Fruit fly (Drosophila melanogaster) whole organism, embryonic: ENCODE data around the gene Ocrl.

Experiments used
- CG10366 ChIP-seq: fragments of 200-800 bp; sonication (Bioruptor generic); IDR thresholded peaks from 2 replicates; pipeline ENCODE4 v1.3.6; 2022; ENCODE audit warnings: missing biosample characterization, missing genetic modification characterization
- CG10979 ChIP-seq: fragments of 200-800 bp; sonication (Bioruptor generic); optimal IDR thresholded peaks from 2 replicates; lab custom pipeline; 2018; ENCODE audit warnings: missing biosample characterization, mild to moderate bottlenecking, missing genetic modification characterization, moderate library complexity
- CG12299 ChIP-seq: fragments of 200-800 bp; sonication (Bioruptor generic); optimal IDR thresholded peaks from 2 replicates; lab custom pipeline; 2018; ENCODE audit warnings: missing biosample characterization, mild to moderate bottlenecking, missing genetic modification characterization
- CG13123 ChIP-seq: fragments of 200-800 bp; sonication (Bioruptor generic); optimal IDR thresholded peaks from 2 replicates; lab custom pipeline; 2016; ENCODE audit warnings: missing biosample characterization, missing genetic modification characterization
- CG15601 ChIP-seq: fragments of 200-800 bp; sonication (Bioruptor generic); optimal IDR thresholded peaks from 3 replicates; lab custom pipeline; 2019; ENCODE audit warnings: missing biosample characterization, mild to moderate bottlenecking, missing genetic modification characterization, moderate library complexity
- CG17186 ChIP-seq: fragments of 200-800 bp; sonication (Bioruptor generic); optimal IDR thresholded peaks from 3 replicates; lab custom pipeline; 2017; ENCODE audit warnings: missing biosample characterization, missing genetic modification reagents, missing genetic modification characterization
- CG2129 ChIP-seq: fragments of 200-800 bp; sonication (Bioruptor generic); IDR thresholded peaks from 2 replicates; pipeline ENCODE4 v1.3.6; 2022; ENCODE audit warnings: missing biosample characterization, missing genetic modification characterization; ENCODE audit not compliant: partially characterized antibody
- CG2712 ChIP-seq: fragments of 200-800 bp; optimal IDR thresholded peaks from 3 replicates; lab custom pipeline; 2019; ENCODE audit warnings: missing biosample characterization, mild to moderate bottlenecking, missing genetic modification characterization, moderate library complexity
- CG30431 ChIP-seq: fragments of 200-800 bp; sonication (Bioruptor generic); optimal IDR thresholded peaks from 2 replicates; lab custom pipeline; 2017; ENCODE audit warnings: missing biosample characterization, missing genetic modification characterization
- CG4424 ChIP-seq: fragments of 200-800 bp; sonication (Bioruptor generic); optimal IDR thresholded peaks from 3 replicates; lab custom pipeline; 2016; ENCODE audit warnings: missing biosample characterization, missing genetic modification characterization
- CG5245 ChIP-seq: fragments of 200-800 bp; sonication (Bioruptor generic); optimal IDR thresholded peaks from 3 replicates; lab custom pipeline; 2016; ENCODE audit warnings: missing biosample characterization, missing genetic modification characterization
- CG6175 ChIP-seq: fragments of 200-800 bp; sonication (Bioruptor generic); IDR thresholded peaks from 3 replicates; pipeline ENCODE4 v1.3.6; 2022; ENCODE audit warnings: missing biosample characterization, missing genetic modification characterization
- CG7372 ChIP-seq: fragments of 200-800 bp; sonication (Bioruptor generic); IDR thresholded peaks from 2 replicates; pipeline ENCODE4 v1.3.6; 2022; ENCODE audit warnings: missing biosample characterization, missing genetic modification characterization
- CG8944 ChIP-seq: fragments of 200-800 bp; sonication (Bioruptor generic); optimal IDR thresholded peaks from 3 replicates; lab custom pipeline; 2016; ENCODE audit warnings: missing biosample characterization, missing genetic modification characterization
- CG9437 ChIP-seq: fragments of 200-800 bp; sonication (Bioruptor generic); optimal IDR thresholded peaks from 2 replicates; lab custom pipeline; 2018; ENCODE audit warnings: missing biosample characterization, mild to moderate bottlenecking, missing genetic modification characterization
- Dfd ChIP-seq, 2 experiments: fragments of >200 bp; optimal IDR thresholded peaks; 2 replicates each; lab custom pipeline; 2017; ENCODE audit warnings: missing biosample characterization in 2 of 2, missing genetic modification characterization in 2 of 2
- Doc3 ChIP-seq: fragments of 200-800 bp; sonication (Bioruptor generic); IDR thresholded peaks from 3 replicates; pipeline ENCODE4 v1.3.6; 2022; ENCODE audit warnings: missing biosample characterization, missing genetic modification characterization; ENCODE audit not compliant: partially characterized antibody
- H2.0 ChIP-seq: fragments of 200-800 bp; sonication (Bioruptor generic); IDR thresholded peaks from 2 replicates; pipeline ENCODE4 v1.3.6; 2022; ENCODE audit warnings: missing biosample characterization, missing genetic modification characterization
- Hey ChIP-seq: fragments of 200-800 bp; sonication (Bioruptor generic); optimal IDR thresholded peaks from 3 replicates; lab custom pipeline; 2018; ENCODE audit warnings: missing biosample characterization, mild to moderate bottlenecking, missing genetic modification characterization
- Lhr ChIP-seq: fragments of 200-800 bp; sonication (Bioruptor generic); optimal IDR thresholded peaks from 3 replicates; lab custom pipeline; 2017; ENCODE audit warnings: mild to moderate bottlenecking, missing biosample characterization, missing genetic modification reagents, missing genetic modification characterization
- Myb ChIP-seq: fragments of 200-800 bp; sonication (Bioruptor generic); optimal IDR thresholded peaks from 2 replicates; lab custom pipeline; 2016; ENCODE audit warnings: missing biosample characterization, missing genetic modification characterization
- NC2α ChIP-seq: fragments of 200-800 bp; sonication (Bioruptor generic); optimal IDR thresholded peaks from 2 replicates; lab custom pipeline; 2016; ENCODE audit warnings: missing biosample characterization, missing genetic modification characterization
- PHDP ChIP-seq: fragments of 200-800 bp; sonication (Bioruptor generic); optimal IDR thresholded peaks from 3 replicates; lab custom pipeline; 2018; ENCODE audit warnings: missing biosample characterization, mild to moderate bottlenecking, missing genetic modification characterization, moderate library complexity
- Taf1 ChIP-seq: fragments of 200-800 bp; sonication (Bioruptor generic); IDR thresholded peaks from 2 replicates; pipeline ENCODE4 v1.3.6; 2022; ENCODE audit warnings: missing biosample characterization, missing genetic modification characterization
- cg ChIP-seq: fragments of 200-800 bp; sonication (Bioruptor generic); optimal IDR thresholded peaks from 3 replicates; lab custom pipeline; 2019; ENCODE audit warnings: missing biosample characterization, mild to moderate bottlenecking, missing genetic modification characterization, moderate library complexity
- chinmo ChIP-seq: fragments of 200-800 bp; sonication (Bioruptor generic); IDR thresholded peaks from 4 replicates; pipeline ENCODE4 v1.3.6; 2022; ENCODE audit warnings: missing biosample characterization, missing genetic modification characterization; ENCODE audit not compliant: partially characterized antibody
- disco-r ChIP-seq: fragments of 200-800 bp; sonication (Bioruptor generic); optimal IDR thresholded peaks from 2 replicates; lab custom pipeline; 2016; ENCODE audit warnings: missing biosample characterization, missing genetic modification characterization
- dpn ChIP-seq, 2 experiments: fragments of 200-800 bp; sonication (Bioruptor generic); optimal IDR thresholded peaks; 3 replicates each; lab custom pipeline; 2016; ENCODE audit warnings: missing biosample characterization in 2 of 2, missing genetic modification characterization in 2 of 2
- fd3F ChIP-seq: fragments of 200-800 bp; sonication (Bioruptor generic); optimal IDR thresholded peaks from 2 replicates; lab custom pipeline; 2018; ENCODE audit warnings: missing biosample characterization, mild to moderate bottlenecking, missing genetic modification characterization, moderate library complexity
- gcm ChIP-seq: fragments of 200-800 bp; sonication (Bioruptor generic); optimal IDR thresholded peaks from 2 replicates; lab custom pipeline; 2019; ENCODE audit warnings: missing biosample characterization, mild to moderate bottlenecking, missing genetic modification characterization, moderate library complexity
- hbn ChIP-seq: fragments of 200-800 bp; sonication (Bioruptor generic); IDR thresholded peaks from 2 replicates; pipeline ENCODE4 v1.3.6; 2022; ENCODE audit warnings: missing biosample characterization, missing genetic modification characterization; ENCODE audit not compliant: partially characterized antibody
- kay ChIP-seq: fragments of 200-800 bp; sonication (Bioruptor generic); optimal IDR thresholded peaks from 2 replicates; lab custom pipeline; 2016; ENCODE audit warnings: missing biosample characterization, missing genetic modification characterization
- lov ChIP-seq, 2 experiments: fragments of 200-800 bp in 1 of 2; fragments of >200 bp in 1 of 2; sonication (Bioruptor generic) in 1 of 2; IDR thresholded peaks in 1 of 2; optimal IDR thresholded peaks in 1 of 2; 2 replicates in 1 of 2; 3 replicates in 1 of 2; pipeline versions ENCODE4 v1.3.6 to Lab custom; 2017 to 2022; ENCODE audit warnings: missing biosample characterization in 1 of 2, missing genetic modification characterization in 1 of 2
- mirr ChIP-seq: fragments of 200-800 bp; sonication (Bioruptor generic); optimal IDR thresholded peaks from 3 replicates; lab custom pipeline; 2018; ENCODE audit warnings: missing biosample characterization, mild to moderate bottlenecking, missing genetic modification characterization
- nerfin-1 ChIP-seq: fragments of 200-800 bp; sonication (Bioruptor generic); optimal IDR thresholded peaks from 3 replicates; lab custom pipeline; 2019; ENCODE audit warnings: missing biosample characterization, mild to moderate bottlenecking, missing genetic modification characterization, moderate library complexity
- pan ChIP-seq, 4 experiments: fragments of >200 bp in 3 of 4; fragments of 200-800 bp in 1 of 4; sonication (Bioruptor generic) in 1 of 4; optimal IDR thresholded peaks in 3 of 4; IDR thresholded peaks in 1 of 4; 2 replicates each; pipeline versions ENCODE4 v1.3.6 to Lab custom; 2017 to 2022; ENCODE audit warnings: missing biosample characterization in 2 of 4, missing genetic modification characterization in 2 of 4, mixed read lengths in 1 of 4
- peb ChIP-seq: fragments of 200-800 bp; sonication (Bioruptor generic); IDR thresholded peaks from 2 replicates; pipeline ENCODE4 v1.3.6; 2022; ENCODE audit warnings: missing biosample characterization, missing genetic modification characterization
- rib ChIP-seq: fragments of 200-800 bp; sonication (Bioruptor generic); IDR thresholded peaks from 2 replicates; pipeline ENCODE4 v1.3.6; 2022; ENCODE audit warnings: missing biosample characterization, missing genetic modification characterization
- schlank ChIP-seq: fragments of 200-800 bp; sonication (Bioruptor generic); optimal IDR thresholded peaks from 2 replicates; lab custom pipeline; 2018; ENCODE audit warnings: missing biosample characterization, mild to moderate bottlenecking, missing genetic modification characterization
- shn ChIP-seq: fragments of 200-800 bp; sonication (Bioruptor generic); optimal IDR thresholded peaks from 3 replicates; lab custom pipeline; 2016; ENCODE audit warnings: missing biosample characterization, missing genetic modification characterization
- tna ChIP-seq: fragments of 200-800 bp; sonication (Bioruptor generic); IDR thresholded peaks from 2 replicates; pipeline ENCODE4 v1.3.6; 2022; ENCODE audit warnings: missing biosample characterization, missing genetic modification characterization; ENCODE audit not compliant: partially characterized antibody
- ttk ChIP-seq: fragments of 200-800 bp; sonication (Bioruptor generic); IDR thresholded peaks from 2 replicates; pipeline ENCODE4 v2.1.2; 2022; ENCODE audit warnings: missing biosample characterization, missing genetic modification characterization
- unc-4 ChIP-seq: fragments of 200-800 bp; sonication (Bioruptor generic); IDR thresholded peaks from 2 replicates; pipeline ENCODE4 v1.3.6; 2022; ENCODE audit warnings: missing biosample characterization, missing genetic modification characterization; ENCODE audit not compliant: partially characterized antibody
- zen ChIP-seq: fragments of 200-800 bp; sonication (Bioruptor generic); optimal IDR thresholded peaks from 3 replicates; lab custom pipeline; 2018; ENCODE audit warnings: missing biosample characterization, mild to moderate bottlenecking, missing genetic modification characterization, moderate library complexity

Ocrl gene

DNA sequence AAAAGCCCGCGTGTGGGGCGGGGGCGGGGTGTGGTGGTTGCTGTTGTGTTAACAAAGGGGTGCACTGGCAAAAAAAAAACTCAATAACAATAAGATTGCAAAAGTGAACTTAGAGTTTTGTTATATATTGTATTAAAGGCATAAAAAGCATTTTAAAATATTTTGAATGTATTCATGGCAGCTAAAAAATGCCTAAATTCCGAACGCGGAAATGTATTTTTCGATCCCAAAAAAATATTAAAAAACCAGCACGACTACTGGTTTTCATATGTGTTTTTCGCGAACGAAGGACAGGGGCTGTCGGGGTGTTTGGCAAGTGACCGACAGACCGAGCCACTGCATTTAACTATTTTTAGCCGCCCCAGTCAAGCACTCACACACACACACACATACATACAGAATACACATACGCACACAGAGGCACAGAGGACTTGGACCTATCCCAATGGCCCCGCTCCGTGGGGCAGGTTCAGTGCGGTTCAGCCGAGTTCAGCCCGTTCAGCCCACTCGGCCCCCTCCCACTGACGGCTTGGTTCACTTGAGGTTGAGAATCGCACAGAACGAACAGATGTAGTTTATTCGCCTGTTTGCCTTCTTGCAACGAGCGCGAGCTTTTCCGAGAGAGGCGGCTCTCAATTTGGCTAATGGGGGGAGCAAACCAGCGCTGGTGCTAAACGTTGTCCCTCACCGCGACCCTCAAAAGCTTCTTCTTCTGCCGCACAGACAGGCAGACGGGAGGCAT is 44.2 kb downstream of the Ocrl start (continued):
- TF ChIP-seq cg (GFP tag; lab: Kevin White, UChicago) (peak; percentile 21), nerfin-1 (no peak), CG6175 (GFP tag; lab: Robert Waterston, UW) (no peak), CG2129 (GFP tag; lab: Robert Waterston, UW) (no peak), CG15601 (no peak), gcm (no peak)

DNA sequence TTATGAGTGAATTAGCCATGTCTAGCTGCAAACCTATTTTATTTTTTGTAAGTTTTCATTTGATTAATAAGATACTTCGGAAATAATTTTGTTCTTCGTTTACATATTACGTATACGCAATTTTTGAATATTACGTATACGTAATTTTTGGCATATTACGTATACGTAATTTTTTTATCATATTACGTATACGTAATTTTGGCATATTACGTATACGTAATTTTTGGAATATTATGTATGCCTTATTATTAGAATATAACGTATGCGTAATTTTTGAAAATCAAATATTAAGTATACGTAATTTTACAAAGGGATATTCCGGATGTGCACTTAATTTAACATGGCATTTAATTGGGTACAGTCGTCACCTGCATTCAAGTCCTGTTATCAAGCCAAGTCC is 45.4 kb downstream of the Ocrl start:
- TF ChIP-seq peb (GFP tag; lab: Robert Waterston, UW) = no peak
- peak; percentile 77 for TF ChIP-seq CG10979 (tag; lab: Kevin White, UChicago)
- no peak for TF ChIP-seq ttk (GFP tag; lab: Robert Waterston, UW)
- TF ChIP-seq CG12299 (tag; lab: Kevin White, UChicago) = no peak
- TF ChIP-seq Taf1 = no peak
- TF ChIP-seq zen = no peak
- TF ChIP-seq CG8944 (GFP tag; lab: Kevin White, UChicago) = no peak
- no peak for TF ChIP-seq fd3F
- TF ChIP-seq CG7372 (GFP tag; lab: Robert Waterston, UW) = peak; percentile 85
- TF ChIP-seq hbn (GFP tag; lab: Robert Waterston, UW) = no peak
- TF ChIP-seq Lhr (GFP tag; lab: Kevin White, UChicago) = no peak
- TF ChIP-seq CG2712 (tag; lab: Kevin White, UChicago) = no peak
- TF ChIP-seq Hey = no peak
- no peak for TF ChIP-seq H2.0 (GFP tag; lab: Robert Waterston, UW)
- no peak for TF ChIP-seq CG4424 (GFP tag; lab: Kevin White, UChicago)
- no peak for TF ChIP-seq dpn (GFP tag; optimal IDR thresholded peaks at IDR 0.05; lab: Kevin White, UChicago)
- no peak for TF ChIP-seq pan (optimal IDR thresholded peaks at IDR 0.05; lab: Kevin White, UChicago)
- TF ChIP-seq pan (GFP tag; optimal IDR thresholded peaks at IDR 0.05 in 1 of 2, IDR thresholded peaks at IDR 0.05 in 1 of 2) = no peak
- TF ChIP-seq CG9437 = peak; percentile 77

DNA sequence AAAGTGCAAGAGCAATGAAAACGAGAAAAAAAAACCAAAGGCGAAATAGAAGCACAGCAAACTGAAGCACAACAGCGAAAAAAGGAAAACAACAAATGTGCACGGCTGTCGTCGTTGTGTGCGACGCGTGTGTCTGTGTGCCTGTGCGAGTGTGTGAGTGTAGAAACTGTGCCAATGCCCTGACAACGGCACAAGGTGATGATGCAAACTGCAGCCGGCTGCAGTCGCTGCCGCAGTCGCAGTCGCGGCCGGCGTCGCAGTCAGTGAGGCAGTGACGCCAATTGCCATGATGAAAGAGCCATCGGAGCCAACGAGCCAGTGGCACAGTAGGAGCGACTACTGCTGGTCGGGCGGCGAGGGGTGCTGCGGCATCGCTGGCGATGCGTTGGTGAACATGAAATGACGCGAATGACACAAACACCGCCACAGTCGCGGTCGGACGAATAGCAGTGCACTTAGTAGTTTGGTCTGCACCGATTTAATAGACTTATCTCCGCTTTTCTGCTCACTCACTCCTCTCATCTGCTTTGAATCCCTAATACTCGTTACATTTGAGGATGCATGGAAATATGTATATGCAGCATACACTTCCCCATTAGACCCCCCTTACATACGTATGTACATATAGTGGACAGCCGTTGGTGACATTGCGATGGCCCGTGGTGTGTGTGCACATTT is 45.9 kb downstream of the Ocrl start:
- TF ChIP-seq chinmo (no peak), Doc3 (GFP tag; lab: Robert Waterston, UW) (no peak), Dfd (GFP tag; optimal IDR thresholded peaks at IDR 0.05; lab: Kevin White, UChicago) (no peak), Lhr (GFP tag; lab: Kevin White, UChicago) (peak; percentile 35), kay (GFP tag; lab: Kevin White, UChicago) (peak; percentile 41), PHDP (tag; lab: Kevin White, UChicago) (peak; percentile 39), NC2α (GFP tag; lab: Kevin White, UChicago) (no peak), disco-r (GFP tag; lab: Kevin White, UChicago) (peak; percentile 6), schlank (tag; lab: Kevin White, UChicago) (no peak), CG10366 (peak; percentile 38), shn (GFP tag; lab: Kevin White, UChicago) (peak; percentile 11), Myb (GFP tag; lab: Kevin White, UChicago) (no peak), CG17186 (GFP tag; lab: Kevin White, UChicago) (peak; percentile 45), CG13123 (GFP tag; lab: Kevin White, UChicago) (no peak), rib (no peak), CG5245 (GFP tag; lab: Kevin White, UChicago) (no peak), tna (GFP tag; lab: Robert Waterston, UW) (no peak), peb (GFP tag; lab: Robert Waterston, UW) (0 out of 2 replicates have a peak, but pooled peaks have one; percentile 16), CG30431 (GFP tag; lab: Kevin White, UChicago) (peak; percentile 24), lov (optimal IDR thresholded peaks at IDR 0.05; lab: Kevin White, UChicago) (no peak), lov (GFP tag; IDR thresholded peaks at IDR 0.05; lab: Robert Waterston, UW) (no peak), unc-4 (no peak), mirr (GFP tag; lab: Kevin White, UChicago) (no peak), pan (optimal IDR thresholded peaks at IDR 0.05; lab: Kevin White, UChicago) (no peak), pan (GFP tag; optimal IDR thresholded peaks at IDR 0.05 in 1 of 2, IDR thresholded peaks at IDR 0.05 in 1 of 2) (peak in 1 of 2 experiments; percentile 52)
